Worm (Caenorhabditis elegans) whole organism, early embryonic: ENCODE measurements around the gene C24H12.4.

Experiments
- B0310.2 ChIP-seq: sonication (generic microtip); optimal IDR thresholded peaks from 2 replicates; lab custom pipeline; 2016; ENCODE audit warnings: mild to moderate bottlenecking, missing genetic modification characterization, missing compliant biosample characterization
- aly-1 ChIP-seq: sonication (generic microtip); optimal IDR thresholded peaks from 2 replicates; lab custom pipeline; 2016; ENCODE audit warnings: missing genetic modification characterization, missing compliant biosample characterization
- ama-1 ChIP-seq: fragments of 150-350 bp; optimal IDR thresholded peaks from 2 replicates; lab custom pipeline; 2014
- flt-1 ChIP-seq: fragments of 200-800 bp; sonication (Bioruptor generic); IDR thresholded peaks from 2 replicates; pipeline ENCODE4 v1.3.6; 2022; ENCODE audit warnings: missing genetic modification characterization, missing compliant biosample characterization
- hmbx-1 ChIP-seq: sonication (generic microtip); optimal IDR thresholded peaks from 2 replicates; lab custom pipeline; 2016; ENCODE audit warnings: mild to moderate bottlenecking, missing genetic modification characterization, missing compliant biosample characterization
- pes-1 ChIP-seq: fragments of 200-800 bp; sonication (Bioruptor generic); IDR thresholded peaks from 2 replicates; pipeline ENCODE4 v1.3.6; 2022; ENCODE audit warnings: missing genetic modification reagents, missing genetic modification characterization, missing compliant biosample characterization
- scrt-1 ChIP-seq: fragments of 200-800 bp; sonication (Bioruptor generic); IDR thresholded peaks from 2 replicates; pipeline ENCODE4 v1.3.6; 2022; ENCODE audit warnings: missing genetic modification characterization, missing compliant biosample characterization

ce11 chrII:456371-456770 lies 45.3 kb downstream of the C24H12.4 start:
- TF ChIP-seq B0310.2 (tag; lab: Kevin White, UChicago) (no peak), flt-1 (GFP tag; lab: Robert Waterston, UW) (no peak), ama-1 (lab: Kevin White, UChicago) (no peak), pes-1 (GFP tag; lab: Robert Waterston, UW) (no peak), aly-1 (tag; lab: Kevin White, UChicago) (no peak), scrt-1 (GFP tag; lab: Robert Waterston, UW) (no peak), hmbx-1 (no peak)
